Fruit fly (Drosophila melanogaster) whole organism, embryonic: ENCODE results near the gene Spt6.
A peak's percentile ranks its signal among the peaks of the same experiment; 100 is the strongest.

Source experiments
- Atf6 ChIP-seq: fragments of 200-800 bp; sonication (Bioruptor generic); IDR thresholded peaks from 2 replicates; pipeline ENCODE4 v1.3.6; 2022; ENCODE audit warnings: missing biosample characterization, missing genetic modification characterization
- BtbVII ChIP-seq: fragments of 200-800 bp; sonication (Bioruptor generic); optimal IDR thresholded peaks from 3 replicates; lab custom pipeline; 2017; ENCODE audit warnings: missing biosample characterization, mild to moderate bottlenecking, missing genetic modification characterization
- CG10979 ChIP-seq: fragments of 200-800 bp; sonication (Bioruptor generic); optimal IDR thresholded peaks from 2 replicates; lab custom pipeline; 2018; ENCODE audit warnings: missing biosample characterization, mild to moderate bottlenecking, missing genetic modification characterization, moderate library complexity
- CG11723 ChIP-seq: fragments of 200-800 bp; sonication (Bioruptor generic); optimal IDR thresholded peaks from 2 replicates; lab custom pipeline; 2017; ENCODE audit warnings: missing biosample characterization, mild to moderate bottlenecking, missing genetic modification characterization
- CG12155 ChIP-seq: fragments of 200-800 bp; sonication (Bioruptor generic); optimal IDR thresholded peaks from 3 replicates; lab custom pipeline; 2016; ENCODE audit warnings: missing biosample characterization, missing genetic modification characterization
- CG12236 ChIP-seq: fragments of 200-800 bp; sonication (Bioruptor generic); optimal IDR thresholded peaks from 2 replicates; lab custom pipeline; 2016; ENCODE audit warnings: missing biosample characterization, missing genetic modification characterization
- CG12299 ChIP-seq: fragments of 200-800 bp; sonication (Bioruptor generic); optimal IDR thresholded peaks from 2 replicates; lab custom pipeline; 2018; ENCODE audit warnings: missing biosample characterization, mild to moderate bottlenecking, missing genetic modification characterization
- CG13287 ChIP-seq: fragments of 200-800 bp; sonication (Bioruptor generic); IDR thresholded peaks from 2 replicates; pipeline ENCODE4 v1.3.6; 2022; ENCODE audit warnings: missing biosample characterization, missing genetic modification characterization; ENCODE audit not compliant: partially characterized antibody
- CG13775 ChIP-seq: fragments of 200-800 bp; sonication (Bioruptor generic); optimal IDR thresholded peaks from 3 replicates; lab custom pipeline; 2017; ENCODE audit warnings: missing biosample characterization, mild to moderate bottlenecking, missing genetic modification characterization
- CG15269 ChIP-seq: fragments of 200-800 bp; sonication (Bioruptor generic); optimal IDR thresholded peaks from 2 replicates; lab custom pipeline; 2018; ENCODE audit warnings: missing biosample characterization, mild to moderate bottlenecking, missing genetic modification characterization, moderate library complexity
- CG17328 ChIP-seq: fragments of 200-800 bp; sonication (Bioruptor generic); IDR thresholded peaks from 2 replicates; pipeline ENCODE4 v1.3.6; 2022; ENCODE audit warnings: missing biosample characterization, missing genetic modification characterization
- CG17385 ChIP-seq: fragments of 200-800 bp; sonication (Bioruptor generic); optimal IDR thresholded peaks from 3 replicates; lab custom pipeline; 2018; ENCODE audit warnings: missing biosample characterization, mild to moderate bottlenecking, missing genetic modification characterization
- CG18764 ChIP-seq: fragments of 200-800 bp; sonication (Bioruptor generic); optimal IDR thresholded peaks from 3 replicates; lab custom pipeline; 2016; ENCODE audit warnings: missing biosample characterization, missing genetic modification characterization
- CG2678 ChIP-seq: fragments of 200-800 bp; sonication (Bioruptor generic); optimal IDR thresholded peaks from 3 replicates; lab custom pipeline; 2019; ENCODE audit warnings: missing biosample characterization, mild to moderate bottlenecking, missing genetic modification characterization, moderate library complexity
- CG2889 ChIP-seq: fragments of 200-800 bp; sonication (Bioruptor generic); IDR thresholded peaks from 3 replicates; pipeline ENCODE4 v1.3.6; 2022; ENCODE audit warnings: missing biosample characterization, missing genetic modification characterization
- CG3065 ChIP-seq: fragments of 200-800 bp; sonication (Bioruptor generic); optimal IDR thresholded peaks from 2 replicates; lab custom pipeline; 2016; ENCODE audit warnings: missing biosample characterization, missing genetic modification characterization
- CG32767 ChIP-seq: fragments of 200-800 bp; sonication (Bioruptor generic); IDR thresholded peaks from 2 replicates; pipeline ENCODE4 v1.3.6; 2022; ENCODE audit warnings: missing biosample characterization, missing genetic modification characterization
- CG4617 ChIP-seq: fragments of 200-800 bp; sonication (Bioruptor generic); optimal IDR thresholded peaks from 3 replicates; lab custom pipeline; 2016; ENCODE audit warnings: missing biosample characterization, missing genetic modification characterization, borderline replicate concordance
- CG4707 ChIP-seq: fragments of 200-800 bp; sonication (Bioruptor generic); optimal IDR thresholded peaks from 2 replicates; lab custom pipeline; 2018; ENCODE audit warnings: missing biosample characterization, mild to moderate bottlenecking, missing genetic modification characterization, moderate library complexity
- CG4730 ChIP-seq: fragments of 200-800 bp; sonication (Bioruptor generic); IDR thresholded peaks from 2 replicates; pipeline ENCODE4 v1.3.6; 2022; ENCODE audit warnings: missing biosample characterization, missing genetic modification characterization
- CG5953 ChIP-seq: fragments of 200-800 bp; sonication (Bioruptor generic); IDR thresholded peaks from 2 replicates; pipeline ENCODE4 v1.3.6; 2022; ENCODE audit warnings: missing biosample characterization, missing genetic modification characterization
- CG6272 ChIP-seq: fragments of 200-800 bp; sonication (Bioruptor generic); IDR thresholded peaks from 2 replicates; pipeline ENCODE4 v1.3.6; 2022; ENCODE audit warnings: missing biosample characterization, missing genetic modification characterization
- Doc2 ChIP-seq: fragments of 200-800 bp; sonication (Bioruptor generic); IDR thresholded peaks from 2 replicates; pipeline ENCODE4 v1.3.6; 2022; ENCODE audit warnings: missing biosample characterization, missing genetic modification characterization
- Elba2 ChIP-seq: fragments of 200-800 bp; sonication (Bioruptor generic); optimal IDR thresholded peaks from 3 replicates; lab custom pipeline; 2016; ENCODE audit warnings: missing biosample characterization, missing genetic modification characterization
- Fer2 ChIP-seq: fragments of 200-800 bp; sonication (Bioruptor generic); optimal IDR thresholded peaks from 2 replicates; lab custom pipeline; 2018; ENCODE audit warnings: missing biosample characterization, mild to moderate bottlenecking, missing genetic modification characterization, moderate library complexity
- Gug ChIP-seq: fragments of 200-800 bp; sonication (Bioruptor generic); IDR thresholded peaks from 4 replicates; pipeline ENCODE4 v1.3.6; 2022; ENCODE audit warnings: missing biosample characterization, missing genetic modification characterization
- Hr39 ChIP-seq: fragments of >200 bp; optimal IDR thresholded peaks from 2 replicates; lab custom pipeline; 2017
- Kr ChIP-seq: fragments of 200-800 bp; sonication (Bioruptor generic); optimal IDR thresholded peaks from 2 replicates; lab custom pipeline; 2017; ENCODE audit warnings: missing biosample characterization, mild to moderate bottlenecking, missing genetic modification characterization
- MTF-1 ChIP-seq: fragments of 200-800 bp; sonication (Bioruptor generic); optimal IDR thresholded peaks from 2 replicates; lab custom pipeline; 2018; ENCODE audit warnings: missing biosample characterization, mild to moderate bottlenecking, missing genetic modification characterization, borderline replicate concordance
- Mrtf ChIP-seq: fragments of 200-800 bp; sonication (Bioruptor generic); IDR thresholded peaks from 3 replicates; pipeline ENCODE4 v1.3.6; 2022; ENCODE audit warnings: missing biosample characterization, missing genetic modification characterization
- Ptx1 ChIP-seq: fragments of 200-800 bp; sonication (Bioruptor generic); IDR thresholded peaks from 2 replicates; pipeline ENCODE4 v1.3.6; 2022; ENCODE audit warnings: missing biosample characterization, missing genetic modification characterization
- Rfx ChIP-seq: fragments of 200-800 bp; sonication (Bioruptor generic); IDR thresholded peaks from 2 replicates; pipeline ENCODE4 v1.3.6; 2022; ENCODE audit warnings: missing biosample characterization, missing genetic modification characterization
- al ChIP-seq: fragments of 200-800 bp; sonication (Bioruptor generic); IDR thresholded peaks from 2 replicates; pipeline ENCODE4 v1.3.6; 2022; ENCODE audit warnings: missing biosample characterization, missing genetic modification characterization
- aop ChIP-seq: fragments of 200-800 bp; sonication (Bioruptor generic); IDR thresholded peaks from 2 replicates; pipeline ENCODE4 v1.3.6; 2022; ENCODE audit warnings: missing biosample characterization, missing genetic modification characterization
- ara ChIP-seq: fragments of 200-800 bp; sonication (Bioruptor generic); IDR thresholded peaks from 2 replicates; pipeline ENCODE4 v1.3.6; 2022; ENCODE audit warnings: missing biosample characterization, missing genetic modification characterization
- bsh ChIP-seq, 2 experiments: fragments of 200-800 bp; sonication (Bioruptor generic); optimal IDR thresholded peaks; 2 replicates each; lab custom pipeline; 2017 to 2018; ENCODE audit warnings: mild to moderate bottlenecking in 2 of 2, missing biosample characterization in 2 of 2, missing genetic modification characterization in 2 of 2, moderate library complexity in 1 of 2
- btn ChIP-seq: fragments of 200-800 bp; sonication (Bioruptor generic); optimal IDR thresholded peaks from 2 replicates; lab custom pipeline; 2016; ENCODE audit warnings: missing biosample characterization, missing genetic modification characterization
- gce ChIP-seq: fragments of 200-800 bp; sonication (Bioruptor generic); IDR thresholded peaks from 3 replicates; pipeline ENCODE4 v1.3.6; 2022; ENCODE audit warnings: missing biosample characterization, missing genetic modification characterization
- gem ChIP-seq: fragments of 200-800 bp; sonication (Bioruptor generic); optimal IDR thresholded peaks from 2 replicates; lab custom pipeline; 2019; ENCODE audit warnings: missing biosample characterization, mild to moderate bottlenecking, missing genetic modification characterization, moderate library complexity
- grau ChIP-seq: fragments of 200-800 bp; optimal IDR thresholded peaks from 3 replicates; lab custom pipeline; 2019; ENCODE audit warnings: missing biosample characterization, mild to moderate bottlenecking, missing genetic modification characterization, moderate library complexity
- hth ChIP-seq: fragments of >200 bp; optimal IDR thresholded peaks from 2 replicates; lab custom pipeline; 2017; ENCODE audit warnings: inconsistent platforms
- jing ChIP-seq: fragments of 200-800 bp; sonication (Bioruptor generic); optimal IDR thresholded peaks from 2 replicates; lab custom pipeline; 2018; ENCODE audit warnings: missing biosample characterization, mild to moderate bottlenecking, missing genetic modification characterization
- lbe ChIP-seq: fragments of 200-800 bp; sonication (Bioruptor generic); optimal IDR thresholded peaks from 2 replicates; lab custom pipeline; 2016; ENCODE audit warnings: missing biosample characterization, mild to moderate bottlenecking, missing genetic modification characterization
- nerfin-1 ChIP-seq: fragments of 200-800 bp; sonication (Bioruptor generic); optimal IDR thresholded peaks from 3 replicates; lab custom pipeline; 2019; ENCODE audit warnings: missing biosample characterization, mild to moderate bottlenecking, missing genetic modification characterization, moderate library complexity
- prd ChIP-seq, 3 experiments: fragments of >200 bp in 2 of 3; fragments of 200-800 bp in 1 of 3; sonication (Bioruptor generic) in 1 of 3; optimal IDR thresholded peaks in 2 of 3; IDR thresholded peaks in 1 of 3; 2 replicates in 2 of 3; 3 replicates in 1 of 3; pipeline versions ENCODE4 v1.3.6 to Lab custom; 2017 to 2022; ENCODE audit warnings: missing biosample characterization in 1 of 3, missing genetic modification characterization in 1 of 3
- pum ChIP-seq: fragments of 200-800 bp; sonication (Bioruptor generic); optimal IDR thresholded peaks from 2 replicates; lab custom pipeline; 2016; ENCODE audit warnings: missing biosample characterization, missing genetic modification characterization
- ranshi ChIP-seq: fragments of 200-800 bp; sonication (Bioruptor generic); IDR thresholded peaks from 2 replicates; pipeline ENCODE4 v1.3.6; 2022; ENCODE audit warnings: missing biosample characterization, missing genetic modification characterization
- seq ChIP-seq: fragments of 200-800 bp; sonication (Bioruptor generic); IDR thresholded peaks from 2 replicates; pipeline ENCODE4 v1.3.6; 2022; ENCODE audit warnings: missing biosample characterization, missing genetic modification characterization
- sna ChIP-seq: fragments of 200-800 bp; sonication (Bioruptor generic); IDR thresholded peaks from 2 replicates; pipeline ENCODE4 v1.3.6; 2022; ENCODE audit warnings: missing biosample characterization, missing genetic modification characterization; ENCODE audit not compliant: partially characterized antibody
- tin ChIP-seq: fragments of 200-800 bp; sonication (Bioruptor generic); optimal IDR thresholded peaks from 3 replicates; lab custom pipeline; 2016; ENCODE audit warnings: missing biosample characterization, missing genetic modification characterization
- trh ChIP-seq: fragments of 200-800 bp; sonication (Bioruptor generic); optimal IDR thresholded peaks from 2 replicates; lab custom pipeline; 2016; ENCODE audit warnings: missing biosample characterization, missing genetic modification characterization
- vvl ChIP-seq: fragments of 200-800 bp; sonication (Bioruptor generic); IDR thresholded peaks from 2 replicates; pipeline ENCODE4 v1.3.6; 2022; ENCODE audit warnings: missing biosample characterization, missing genetic modification characterization

The Spt6 gene

dm6 chrX:6225472-6226049 is 42.0 kb upstream of the Spt6 start, which contains the start of gene dtn (continued):
- TF ChIP-seq CG2889 (no peak), CG5953 (GFP tag; lab: Robert Waterston, UW) (no peak), pum (GFP tag; lab: Kevin White, UChicago) (no peak), Gug (GFP tag; lab: Robert Waterston, UW) (no peak), vvl (GFP tag; lab: Robert Waterston, UW) (no peak), ranshi (GFP tag; lab: Robert Waterston, UW) (no peak), bsh (GFP tag; optimal IDR thresholded peaks at IDR 0.05; lab: Kevin White, UChicago) (no peak), CG12155 (GFP tag; lab: Kevin White, UChicago) (no peak), CG13775 (no peak), lbe (GFP tag; lab: Kevin White, UChicago) (no peak), CG4617 (peak; percentile 78), CG12299 (tag; lab: Kevin White, UChicago) (no peak), seq (no peak), Kr (no peak), CG18764 (GFP tag; lab: Kevin White, UChicago) (no peak), trh (no peak), CG13287 (GFP tag; lab: Robert Waterston, UW) (0 out of 2 replicates have a peak, but pooled peaks have one; percentile 44), Elba2 (no peak), al (GFP tag; lab: Robert Waterston, UW) (no peak), ara (GFP tag; lab: Robert Waterston, UW) (no peak), BtbVII (no peak), MTF-1 (GFP tag; lab: Kevin White, UChicago) (no peak), CG3065 (GFP tag; lab: Kevin White, UChicago) (no peak), CG11723 (GFP tag; lab: Kevin White, UChicago) (no peak), Mrtf (GFP tag; lab: Robert Waterston, UW) (no peak), Hr39 (lab: Kevin White, UChicago) (no peak), CG12236 (no peak), CG10979 (peak; percentile 3), tin (no peak), CG2678 (tag; lab: Kevin White, UChicago) (no peak), jing (GFP tag; lab: Kevin White, UChicago) (no peak), aop (GFP tag; lab: Robert Waterston, UW) (no peak), Atf6 (GFP tag; lab: Robert Waterston, UW) (no peak), btn (GFP tag; lab: Kevin White, UChicago) (no peak), prd (optimal IDR thresholded peaks at IDR 0.05; lab: Kevin White, UChicago) (no peak), prd (GFP tag; IDR thresholded peaks at IDR 0.05; lab: Robert Waterston, UW) (no peak), hth (lab: Kevin White, UChicago) (no peak), Ptx1 (GFP tag; lab: Robert Waterston, UW) (no peak), CG15269 (tag; lab: Kevin White, UChicago) (no peak), CG4730 (GFP tag; lab: Robert Waterston, UW) (no peak), gce (GFP tag; lab: Robert Waterston, UW) (no peak), CG32767 (GFP tag; lab: Robert Waterston, UW) (peak; percentile 76; the same call in 1 of the 2 replicates), CG6272 (GFP tag; lab: Robert Waterston, UW) (no peak), grau (tag; lab: Kevin White, UChicago) (no peak), Doc2 (GFP tag; lab: Robert Waterston, UW) (no peak), nerfin-1 (tag; lab: Kevin White, UChicago) (peak; percentile 73), CG17328 (GFP tag; lab: Robert Waterston, UW) (no peak), Rfx (no peak), Fer2 (tag; lab: Kevin White, UChicago) (no peak), sna (0 out of 2 replicates have a peak, but pooled peaks have one; percentile 31), CG4707 (GFP tag; lab: Kevin White, UChicago) (no peak), gem (tag; lab: Kevin White, UChicago) (no peak), CG17385 (GFP tag; lab: Kevin White, UChicago) (no peak)
